Worm (Caenorhabditis elegans): ENCODE measurements around the gene srh-35.

- TF ChIP-seq flt-1 (GFP tag; IDR thresholded peaks at IDR 0.05) (no peak), ref-1 (GFP tag; conservative IDR thresholded peaks at IDR 0.05) (no peak), ztf-29 (GFP tag; IDR thresholded peaks at IDR 0.05) (no peak), klf-2 (GFP tag; conservative IDR thresholded peaks at IDR 0.05) (no peak), T22C8.4 (GFP tag; IDR thresholded peaks at IDR 0.05) (no peak), tab-1 (GFP tag; IDR thresholded peaks at IDR 0.05) (no peak), cog-1 (tag; optimal IDR thresholded peaks at IDR 0.05) (no peak), ztf-23 (GFP tag; IDR thresholded peaks at IDR 0.05) (no peak)
Measured at ce11 chrV:484285-484890, 35.4 kb upstream of the srh-35 start, which contains the start of gene nhr-212.

Measured in whole organism, midembryonic.